Worm (Caenorhabditis elegans): ENCODE results near the gene K08H2.2.

The K08H2.2 gene

ce11 chrX:13224608-13225007 lies 10.2 kb downstream of the K08H2.2 start, which contains the start of gene skr-19:
Gene skr-19, minus strand, starts transcription at chrX:13224708.
- no peak for TF ChIP-seq B0261.1 (tag; optimal IDR thresholded peaks at IDR 0.05)
- TF ChIP-seq let-526 (GFP tag; IDR thresholded peaks at IDR 0.05) = no peak
- no peak for TF ChIP-seq nfya-1 (tag; optimal IDR thresholded peaks at IDR 0.05; ENCODE audit: borderline replicate concordance, insufficient read depth)
- TF ChIP-seq hsf-1 (GFP tag; IDR thresholded peaks at IDR 0.05) = no peak
- no peak for TF ChIP-seq ztf-26 (tag; optimal IDR thresholded peaks at IDR 0.05)
- no peak for TF ChIP-seq ceh-27 (GFP tag; optimal IDR thresholded peaks at IDR 0.05)
- no peak for TF ChIP-seq sea-2 (GFP tag; IDR thresholded peaks at IDR 0.05)
- TF ChIP-seq tlf-1 (GFP tag; optimal IDR thresholded peaks at IDR 0.05) = no peak
- no peak for TF ChIP-seq T26A5.8 (tag; optimal IDR thresholded peaks at IDR 0.05)

DNA sequence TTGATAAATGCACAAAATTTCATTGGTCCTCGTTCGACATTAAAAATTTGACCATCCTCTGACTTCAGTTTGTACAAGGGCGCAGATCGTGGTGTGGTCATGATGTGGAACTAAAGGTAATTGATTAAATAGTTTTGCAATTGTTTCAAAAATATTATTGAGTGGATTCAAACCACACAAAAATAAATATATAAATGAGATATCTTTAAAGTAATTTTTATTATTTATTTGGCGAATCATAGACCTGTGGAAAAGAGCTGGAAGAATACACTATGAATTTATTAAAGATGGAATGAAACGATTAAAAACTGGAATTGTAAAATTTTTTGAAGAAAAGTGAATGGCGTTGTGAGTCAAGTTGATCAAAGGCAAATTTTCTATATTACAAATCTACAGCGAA lies 11.3 kb downstream of the K08H2.2 start, which contains the start of gene skr-20:
Gene skr-20, minus strand, starts transcription at position 101 of the 400 bp plus-strand sequence.
- no peak for TF ChIP-seq bed-1 (GFP tag; IDR thresholded peaks at IDR 0.05)
- TF ChIP-seq hsf-1 (GFP tag; IDR thresholded peaks at IDR 0.05) = no peak
- TF ChIP-seq mxl-1 (tag; optimal IDR thresholded peaks at IDR 0.05) = no peak
- no peak for TF ChIP-seq mcd-1 (GFP tag; IDR thresholded peaks at IDR 0.05)
- no peak for TF ChIP-seq lsy-27 (tag; optimal IDR thresholded peaks at IDR 0.05; ENCODE audit: borderline replicate concordance, insufficient read depth)
- no peak for TF ChIP-seq pbrm-1 (GFP tag; IDR thresholded peaks at IDR 0.05)
- no peak for TF ChIP-seq attf-6 (GFP tag; IDR thresholded peaks at IDR 0.05)
- TF ChIP-seq ceh-58 (GFP tag; IDR thresholded peaks at IDR 0.05) = no peak
- TF ChIP-seq nfya-2 (GFP tag; IDR thresholded peaks at IDR 0.05) = no peak

- TF ChIP-seq cebp-1 (GFP tag; IDR thresholded peaks at IDR 0.05) = no peak; the same call in 1 of the 2 replicates
- peak; percentile 36 for TF ChIP-seq cebp-1 (tag; optimal IDR thresholded peaks at IDR 0.05)
- TF ChIP-seq tbp1 (GFP tag; optimal IDR thresholded peaks at IDR 0.05) = peak; percentile 3
- no peak for TF ChIP-seq ztf-6 (GFP tag; IDR thresholded peaks at IDR 0.05)
- TF ChIP-seq rec-8 (tag; optimal IDR thresholded peaks at IDR 0.05) = no peak
- TF ChIP-seq let-607 (tag; optimal IDR thresholded peaks at IDR 0.05) = peak in 1 of 2 experiments; percentile 33
- TF ChIP-seq ztf-22 (GFP tag; optimal IDR thresholded peaks at IDR 0.05) = peak; percentile 13
- no peak for TF ChIP-seq rcor-1 (GFP tag; IDR thresholded peaks at IDR 0.05)
- TF ChIP-seq unc-62 (GFP tag; optimal IDR thresholded peaks at IDR 0.05) = peak; percentile 84
- TF ChIP-seq B0336.3 (GFP tag; IDR thresholded peaks at IDR 0.05) = no peak
- TF ChIP-seq dox-1 (GFP tag; IDR thresholded peaks at IDR 0.05) = peak; percentile 51
- no peak for TF ChIP-seq let-526 (GFP tag; IDR thresholded peaks at IDR 0.05)
- TF ChIP-seq akir-1 (GFP tag; optimal IDR thresholded peaks at IDR 0.05) = no peak
- TF ChIP-seq hlh-12 (tag; optimal IDR thresholded peaks at IDR 0.05) = no peak
- no peak for TF ChIP-seq ceh-91 (GFP tag; IDR thresholded peaks at IDR 0.05)
- peak; percentile 85 for TF ChIP-seq nhr-80 (tag; optimal IDR thresholded peaks at IDR 0.05)
Measured at ce11 chrX:13221357-13221756, 13.4 kb downstream of the K08H2.2 start, which contains the start of gene asp-4. Gene asp-4, minus strand, starts transcription at chrX:13221462.

DNA sequence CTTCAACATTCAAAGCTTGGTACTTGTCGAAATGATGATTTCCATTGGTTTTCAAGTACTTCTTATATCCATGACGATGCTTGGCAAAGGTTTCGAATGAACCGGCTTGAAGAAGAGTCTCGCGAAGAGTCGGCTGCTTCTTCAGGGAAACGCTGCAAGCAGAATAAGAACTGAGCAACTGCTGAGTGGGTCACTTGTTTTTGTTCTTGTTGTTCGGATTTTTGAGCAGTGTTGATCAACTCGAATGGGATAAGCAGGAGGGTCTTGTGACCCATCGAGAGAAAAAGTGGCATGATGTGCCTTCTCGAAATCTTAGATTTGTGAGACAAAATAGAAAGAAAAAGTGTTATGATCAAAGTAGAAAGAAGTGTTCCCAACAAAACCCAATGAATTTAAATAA lies 14.2 kb downstream of the K08H2.2 start:
- TF ChIP-seq ceh-27 (GFP tag; optimal IDR thresholded peaks at IDR 0.05) = peak; percentile 33
- TF ChIP-seq madf-3 (GFP tag; IDR thresholded peaks at IDR 0.05) = no peak
- no peak for TF ChIP-seq let-607 (tag; optimal IDR thresholded peaks at IDR 0.05)
- TF ChIP-seq F55B11.4 (tag; optimal IDR thresholded peaks at IDR 0.05; ENCODE audit: borderline replicate concordance, insufficient read depth) = no peak

All from whole organism, young adult.